Fruit fly (Drosophila melanogaster): Measurements from ENCODE around the gene CG2841.

The CG2841 gene

DNA sequence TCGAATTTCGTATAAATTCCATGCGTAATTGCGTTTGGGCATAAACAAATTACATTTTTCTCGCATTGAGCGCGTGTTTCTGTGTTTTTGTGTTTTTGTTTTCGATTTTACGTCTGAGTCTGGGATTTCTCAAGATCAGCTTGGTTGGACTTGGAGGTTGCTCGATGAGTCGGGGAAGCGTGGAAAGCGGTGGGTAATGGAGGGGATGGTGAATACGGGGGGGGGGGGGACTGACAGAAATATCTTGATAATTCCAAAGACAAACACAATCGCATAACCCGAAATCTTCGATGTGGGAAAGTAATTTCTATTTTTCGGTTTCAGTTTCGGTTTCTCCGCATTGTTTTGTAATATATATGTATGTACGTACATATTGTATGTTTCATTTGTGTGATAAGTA lies 60.9 kb downstream of the CG2841 start:
- TF ChIP-seq CG14711 (tag; optimal IDR thresholded peaks at IDR 0.05) (no peak), CG1620 (GFP tag; optimal IDR thresholded peaks at IDR 0.05) (no peak), Clk (GFP tag; optimal IDR thresholded peaks at IDR 0.05) (no peak), bab1 (GFP tag; optimal IDR thresholded peaks at IDR 0.05) (no peak), Hr96 (GFP tag; optimal IDR thresholded peaks at IDR 0.05) (no peak), ovo (GFP tag; optimal IDR thresholded peaks at IDR 0.05) (no peak), pad (GFP tag; optimal IDR thresholded peaks at IDR 0.05) (no peak), CG7045 (GFP tag; optimal IDR thresholded peaks at IDR 0.05) (no peak), cnc (optimal IDR thresholded peaks at IDR 0.05) (no peak), toe (GFP tag; optimal IDR thresholded peaks at IDR 0.05) (no peak)

DNA sequence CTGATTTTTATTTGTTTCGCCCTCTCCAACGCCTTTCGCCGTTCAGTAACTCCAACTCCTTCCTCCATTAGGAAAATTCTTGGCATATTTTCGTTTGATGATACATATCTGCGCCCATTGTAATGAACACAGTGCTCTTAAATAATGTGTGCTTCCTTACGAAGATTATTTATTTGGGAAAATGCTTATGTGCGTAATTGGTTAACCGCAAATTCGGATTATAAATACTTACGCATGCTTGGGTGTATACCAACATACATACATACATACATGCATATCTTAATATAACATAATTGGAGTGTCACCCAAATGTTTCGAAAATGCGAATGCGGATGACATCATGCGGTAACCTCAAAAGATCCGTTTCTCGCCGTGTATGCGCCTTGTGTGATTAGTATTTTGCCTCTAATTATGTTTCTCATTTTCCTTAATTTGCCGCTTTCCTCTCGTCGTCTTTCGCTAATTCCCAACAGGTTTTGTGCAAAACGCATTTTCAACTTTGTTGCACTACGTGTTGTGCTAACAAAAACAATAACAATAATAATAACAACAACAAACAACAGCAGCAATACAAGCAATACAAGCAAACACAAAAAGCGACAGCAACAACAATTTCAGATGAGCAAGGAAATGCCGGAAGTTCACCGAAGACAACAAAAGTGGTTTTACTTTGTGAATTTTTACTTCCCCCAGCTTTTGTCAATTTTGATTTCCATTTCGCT lies 61.5 kb downstream of the CG2841 start:
- TF ChIP-seq CG7101 (tag; optimal IDR thresholded peaks at IDR 0.05) (no peak), CG12768 (GFP tag; optimal IDR thresholded peaks at IDR 0.05) (no peak), ovo (GFP tag; optimal IDR thresholded peaks at IDR 0.05) (no peak), CG33017 (tag; optimal IDR thresholded peaks at IDR 0.05) (no peak), Clk (GFP tag; optimal IDR thresholded peaks at IDR 0.05) (no peak), toe (GFP tag; optimal IDR thresholded peaks at IDR 0.05) (no peak), tj (GFP tag; optimal IDR thresholded peaks at IDR 0.05) (no peak), CG11617 (GFP tag; optimal IDR thresholded peaks at IDR 0.05) (no peak), pad (GFP tag; optimal IDR thresholded peaks at IDR 0.05) (no peak), CG1620 (GFP tag; optimal IDR thresholded peaks at IDR 0.05) (no peak), CG5204 (GFP tag; optimal IDR thresholded peaks at IDR 0.05) (no peak), CG14711 (tag; optimal IDR thresholded peaks at IDR 0.05) (no peak), kay (GFP tag; ENCODE audit: borderline replicate concordance) (no peak), cic (GFP tag; optimal IDR thresholded peaks at IDR 0.05) (no peak), Crg-1 (GFP tag; optimal IDR thresholded peaks at IDR 0.05) (no peak), Mnt (GFP tag; optimal IDR thresholded peaks at IDR 0.05) (no peak), bab1 (GFP tag; optimal IDR thresholded peaks at IDR 0.05) (no peak), CG7045 (GFP tag; optimal IDR thresholded peaks at IDR 0.05) (no peak)

DNA sequence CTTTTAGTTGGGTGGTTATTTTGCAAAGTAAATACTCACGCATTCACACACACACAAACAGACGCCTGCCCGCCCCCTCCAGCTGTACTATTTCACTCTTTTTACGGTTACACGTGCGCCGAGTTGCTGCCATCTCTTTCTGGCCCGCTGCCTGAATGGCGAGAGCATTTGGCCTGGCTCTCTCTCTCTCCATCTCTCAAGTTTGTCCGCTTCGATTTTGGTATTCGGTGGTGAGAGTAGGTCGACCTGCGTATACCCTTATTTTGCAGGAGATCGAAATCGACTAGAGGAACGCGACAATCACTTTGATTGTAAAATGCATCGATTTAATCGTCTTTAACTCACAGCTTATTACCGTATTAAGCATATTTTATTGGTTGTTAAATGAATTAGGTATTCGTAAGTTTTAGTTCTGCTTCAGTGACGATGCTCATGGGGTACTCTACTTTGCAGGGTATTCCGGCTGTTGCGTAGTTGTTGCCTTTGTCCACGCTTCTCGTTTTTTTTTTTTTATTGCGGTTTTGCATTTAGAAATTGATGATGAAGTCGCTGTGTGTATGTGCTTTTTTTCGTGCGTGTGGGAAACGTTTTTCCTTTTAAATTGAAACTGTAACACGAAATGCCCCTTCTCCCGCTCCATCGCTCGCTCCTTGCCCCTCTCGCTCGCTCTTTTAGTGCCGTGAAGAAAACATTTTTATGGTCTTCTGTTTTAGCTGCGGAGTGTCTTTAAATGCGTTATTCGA lies 62.2 kb downstream of the CG2841 start:
- no peak for TF ChIP-seq kay (GFP tag; ENCODE audit: borderline replicate concordance)
- TF ChIP-seq ovo (GFP tag; optimal IDR thresholded peaks at IDR 0.05) = peak; percentile 43
- TF ChIP-seq CG33017 (tag; optimal IDR thresholded peaks at IDR 0.05) = peak; percentile 80
- TF ChIP-seq CG5204 (GFP tag; optimal IDR thresholded peaks at IDR 0.05) = peak; percentile 71
- peak; percentile 21 for TF ChIP-seq toe (GFP tag; optimal IDR thresholded peaks at IDR 0.05)
- peak; percentile 70 for TF ChIP-seq tj (GFP tag; optimal IDR thresholded peaks at IDR 0.05)
- TF ChIP-seq CG12768 (GFP tag; optimal IDR thresholded peaks at IDR 0.05) = peak; percentile 66
- no peak for TF ChIP-seq cnc (optimal IDR thresholded peaks at IDR 0.05)
- peak; percentile 97 for TF ChIP-seq Mnt (GFP tag; optimal IDR thresholded peaks at IDR 0.05)
- peak; percentile 96 for TF ChIP-seq pad (GFP tag; optimal IDR thresholded peaks at IDR 0.05)
- peak; percentile 22 for TF ChIP-seq Crg-1 (GFP tag; optimal IDR thresholded peaks at IDR 0.05)
- peak; percentile 75 for TF ChIP-seq cic (GFP tag; optimal IDR thresholded peaks at IDR 0.05)
- TF ChIP-seq CG7101 (tag; optimal IDR thresholded peaks at IDR 0.05) = peak; percentile 86
- TF ChIP-seq bab1 (GFP tag; optimal IDR thresholded peaks at IDR 0.05) = peak; percentile 89
- peak; percentile 18 for TF ChIP-seq Clk (GFP tag; optimal IDR thresholded peaks at IDR 0.05)
- TF ChIP-seq Hr96 (GFP tag; optimal IDR thresholded peaks at IDR 0.05) = peak; percentile 91
- peak; percentile 37 for TF ChIP-seq CG1620 (GFP tag; optimal IDR thresholded peaks at IDR 0.05)
- peak; percentile 85 for TF ChIP-seq CG11617 (GFP tag; optimal IDR thresholded peaks at IDR 0.05)
- peak; percentile 76 for TF ChIP-seq CG14711 (tag; optimal IDR thresholded peaks at IDR 0.05)
- peak; percentile 48 for TF ChIP-seq CG7045 (GFP tag; optimal IDR thresholded peaks at IDR 0.05)

DNA sequence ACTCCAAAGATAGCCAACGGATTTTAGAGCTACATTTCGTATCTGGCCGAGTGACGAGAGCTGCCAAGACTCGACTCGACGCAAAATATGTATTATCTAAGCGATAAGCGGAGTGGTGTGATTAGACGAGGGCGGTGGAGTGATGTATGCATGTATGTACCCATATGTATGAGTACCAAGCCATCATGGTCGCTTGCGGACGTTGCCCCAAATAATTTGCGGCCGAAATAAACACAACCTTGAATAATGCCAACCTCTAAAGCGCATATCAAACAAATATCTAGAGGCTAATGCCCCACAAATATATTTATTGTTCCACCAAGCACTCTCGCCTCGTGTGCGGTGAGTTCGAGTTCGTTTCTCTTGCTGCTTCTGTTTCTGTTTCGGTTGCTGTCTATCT lies 63.3 kb downstream of the CG2841 start:
- no peak for TF ChIP-seq tj (GFP tag; optimal IDR thresholded peaks at IDR 0.05)
- TF ChIP-seq Hr96 (GFP tag; optimal IDR thresholded peaks at IDR 0.05) = no peak
- no peak for TF ChIP-seq CG7045 (GFP tag; optimal IDR thresholded peaks at IDR 0.05)
- no peak for TF ChIP-seq ovo (GFP tag; optimal IDR thresholded peaks at IDR 0.05)
- TF ChIP-seq Clk (GFP tag; optimal IDR thresholded peaks at IDR 0.05) = no peak
- TF ChIP-seq CG33017 (tag; optimal IDR thresholded peaks at IDR 0.05) = no peak
- TF ChIP-seq CG14711 (tag; optimal IDR thresholded peaks at IDR 0.05) = no peak
- TF ChIP-seq CG1620 (GFP tag; optimal IDR thresholded peaks at IDR 0.05) = no peak
- TF ChIP-seq cnc (optimal IDR thresholded peaks at IDR 0.05) = no peak
- TF ChIP-seq CG5204 (GFP tag; optimal IDR thresholded peaks at IDR 0.05) = no peak
- no peak for TF ChIP-seq CG7101 (tag; optimal IDR thresholded peaks at IDR 0.05)
- no peak for TF ChIP-seq Crg-1 (GFP tag; optimal IDR thresholded peaks at IDR 0.05)
- no peak for TF ChIP-seq bab1 (GFP tag; optimal IDR thresholded peaks at IDR 0.05)
- no peak for TF ChIP-seq pad (GFP tag; optimal IDR thresholded peaks at IDR 0.05)

DNA sequence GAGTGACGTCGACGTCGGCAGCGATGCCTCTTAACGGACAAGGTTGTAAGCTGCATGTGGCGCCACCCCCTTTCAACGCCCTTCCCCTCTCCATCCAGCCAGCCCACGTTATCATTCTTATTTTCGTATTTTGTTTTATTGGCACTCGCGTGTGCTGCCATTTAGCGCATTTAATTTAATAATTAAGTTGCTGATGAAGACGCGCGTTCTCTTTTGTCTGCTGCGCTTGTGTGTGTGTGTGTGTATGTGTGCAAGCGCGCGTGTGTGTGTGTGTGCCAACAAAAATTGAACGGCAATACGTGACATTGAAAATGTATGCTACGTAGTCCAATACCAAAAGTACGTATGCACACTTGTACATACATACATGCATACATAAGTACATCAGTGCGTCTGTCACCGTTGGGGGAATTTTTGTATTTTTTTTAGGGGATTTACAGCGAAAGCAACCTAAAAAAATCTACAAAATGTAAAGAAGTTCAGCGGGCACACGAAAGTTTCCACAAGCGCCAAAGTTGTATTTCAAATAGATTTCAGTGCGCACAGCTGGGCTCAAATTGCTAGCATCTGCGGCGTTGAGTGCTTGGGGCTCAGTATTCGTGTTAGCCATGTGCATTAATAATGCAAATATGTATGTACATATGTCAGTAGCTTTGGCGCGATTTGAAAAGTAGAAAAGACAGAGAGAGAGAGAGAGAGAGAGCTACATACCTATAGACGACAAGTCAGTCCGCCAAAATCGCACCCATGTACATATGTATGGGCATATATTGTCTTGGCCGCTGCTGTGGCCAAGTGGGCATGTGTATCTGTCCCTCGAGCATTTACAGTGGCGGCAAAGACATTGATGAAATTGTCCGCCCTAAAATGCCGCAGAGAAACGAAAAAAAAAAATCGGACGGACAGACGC lies 64.3 kb downstream of the CG2841 start:
- TF ChIP-seq toe (GFP tag; optimal IDR thresholded peaks at IDR 0.05) (no peak), CG14711 (tag; optimal IDR thresholded peaks at IDR 0.05) (peak; percentile 41), CG11617 (GFP tag; optimal IDR thresholded peaks at IDR 0.05) (peak; percentile 19), bab1 (GFP tag; optimal IDR thresholded peaks at IDR 0.05) (peak; percentile 53), Mnt (GFP tag; optimal IDR thresholded peaks at IDR 0.05) (no peak), cic (GFP tag; optimal IDR thresholded peaks at IDR 0.05) (no peak), CG5204 (GFP tag; optimal IDR thresholded peaks at IDR 0.05) (no peak), CG12768 (GFP tag; optimal IDR thresholded peaks at IDR 0.05) (no peak), CG7045 (GFP tag; optimal IDR thresholded peaks at IDR 0.05) (peak; percentile 11), tj (GFP tag; optimal IDR thresholded peaks at IDR 0.05) (no peak), CG7101 (tag; optimal IDR thresholded peaks at IDR 0.05) (peak; percentile 58), Clk (GFP tag; optimal IDR thresholded peaks at IDR 0.05) (no peak), pad (GFP tag; optimal IDR thresholded peaks at IDR 0.05) (peak; percentile 1), CG1620 (GFP tag; optimal IDR thresholded peaks at IDR 0.05) (no peak), Hr96 (GFP tag; optimal IDR thresholded peaks at IDR 0.05) (no peak), ovo (GFP tag; optimal IDR thresholded peaks at IDR 0.05) (no peak), Crg-1 (GFP tag; optimal IDR thresholded peaks at IDR 0.05) (no peak), cnc (optimal IDR thresholded peaks at IDR 0.05) (no peak), CG33017 (tag; optimal IDR thresholded peaks at IDR 0.05) (no peak), kay (GFP tag; ENCODE audit: borderline replicate concordance) (no peak)

Measured in whole organism, adult.